Fruit fly (Drosophila melanogaster) whole organism, adult: Measurements from ENCODE around the gene mRpL17.

Experiments used
- CG11617 ChIP-seq: fragments of 200-800 bp; sonication (Bioruptor generic); optimal IDR thresholded peaks from 2 replicates; lab custom pipeline; 2017; ENCODE audit warnings: mild to moderate bottlenecking, missing biosample characterization, missing genetic modification reagents, missing genetic modification characterization
- CG12768 ChIP-seq: fragments of 200-800 bp; sonication (Bioruptor generic); optimal IDR thresholded peaks from 2 replicates; lab custom pipeline; 2017; ENCODE audit warnings: missing biosample characterization, missing genetic modification characterization, mild to moderate bottlenecking, moderate library complexity, missing genetic modification reagents
- CG14711 ChIP-seq: fragments of 200-800 bp; sonication (Bioruptor generic); optimal IDR thresholded peaks from 2 replicates; lab custom pipeline; 2018; ENCODE audit warnings: missing biosample characterization, mild to moderate bottlenecking, missing genetic modification characterization, moderate library complexity
- CG1620 ChIP-seq: fragments of 200-800 bp; sonication (Bioruptor generic); optimal IDR thresholded peaks from 2 replicates; lab custom pipeline; 2016; ENCODE audit warnings: missing biosample characterization, missing genetic modification characterization
- CG33017 ChIP-seq: fragments of 200-800 bp; sonication (Bioruptor generic); optimal IDR thresholded peaks from 2 replicates; lab custom pipeline; 2018; ENCODE audit warnings: missing biosample characterization, mild to moderate bottlenecking, missing genetic modification characterization, moderate library complexity
- CG5204 ChIP-seq: fragments of 200-800 bp; sonication (Bioruptor generic); optimal IDR thresholded peaks from 2 replicates; lab custom pipeline; 2016; ENCODE audit warnings: missing biosample characterization, missing genetic modification characterization
- CG7045 ChIP-seq: fragments of 200-800 bp; sonication (Bioruptor generic); optimal IDR thresholded peaks from 2 replicates; lab custom pipeline; 2017; ENCODE audit warnings: missing biosample characterization, mild to moderate bottlenecking, missing genetic modification characterization
- CG7101 ChIP-seq: fragments of 200-800 bp; sonication (Bioruptor generic); optimal IDR thresholded peaks from 2 replicates; lab custom pipeline; 2018; ENCODE audit warnings: missing biosample characterization, mild to moderate bottlenecking, missing genetic modification characterization, moderate library complexity
- Clk ChIP-seq: fragments of 200-800 bp; sonication (Bioruptor generic); optimal IDR thresholded peaks from 2 replicates; lab custom pipeline; 2017; ENCODE audit warnings: missing biosample characterization, missing genetic modification characterization
- Crg-1 ChIP-seq: fragments of 200-800 bp; sonication (Bioruptor generic); optimal IDR thresholded peaks from 2 replicates; lab custom pipeline; 2016; ENCODE audit warnings: missing biosample characterization, missing genetic modification characterization
- Hr96 ChIP-seq: fragments of 200-800 bp; sonication (Bioruptor generic); optimal IDR thresholded peaks from 2 replicates; lab custom pipeline; 2016; ENCODE audit warnings: missing biosample characterization, missing genetic modification characterization
- Mnt ChIP-seq: fragments of 200-800 bp; sonication (Bioruptor generic); optimal IDR thresholded peaks from 2 replicates; lab custom pipeline; 2016; ENCODE audit warnings: missing biosample characterization, mild to moderate bottlenecking, missing genetic modification characterization
- bab1 ChIP-seq: fragments of 200-800 bp; sonication (Bioruptor generic); optimal IDR thresholded peaks from 3 replicates; lab custom pipeline; 2019; ENCODE audit warnings: missing biosample characterization, mild to moderate bottlenecking, missing genetic modification characterization, moderate library complexity
- cic ChIP-seq: fragments of 200-800 bp; sonication (Bioruptor generic); optimal IDR thresholded peaks from 2 replicates; lab custom pipeline; 2017; ENCODE audit warnings: missing biosample characterization, mild to moderate bottlenecking, missing genetic modification characterization, moderate library complexity
- cnc ChIP-seq, 2 experiments: fragments of >200 bp; optimal IDR thresholded peaks; 2 replicates each; lab custom pipeline; 2017
- kay ChIP-seq: fragments of 200-800 bp; sonication (Bioruptor generic); peaks from one replicate; lab custom pipeline; 2016; ENCODE audit warnings: missing biosample characterization, missing genetic modification characterization, borderline replicate concordance
- ovo ChIP-seq: fragments of 200-800 bp; sonication (Bioruptor generic); optimal IDR thresholded peaks from 2 replicates; lab custom pipeline; 2016; ENCODE audit warnings: missing biosample characterization, missing genetic modification characterization
- pad ChIP-seq: fragments of 200-800 bp; sonication (Bioruptor generic); optimal IDR thresholded peaks from 3 replicates; lab custom pipeline; 2017; ENCODE audit warnings: missing biosample characterization, missing genetic modification characterization, mild to moderate bottlenecking, moderate library complexity, missing genetic modification reagents
- tj ChIP-seq: fragments of 200-800 bp; sonication (Bioruptor generic); optimal IDR thresholded peaks from 3 replicates; lab custom pipeline; 2017; ENCODE audit warnings: missing biosample characterization, mild to moderate bottlenecking, missing genetic modification characterization, moderate library complexity
- toe ChIP-seq: fragments of 200-800 bp; sonication (Bioruptor generic); optimal IDR thresholded peaks from 2 replicates; lab custom pipeline; 2016; ENCODE audit warnings: missing biosample characterization, missing genetic modification characterization

mRpL17 gene

DNA sequence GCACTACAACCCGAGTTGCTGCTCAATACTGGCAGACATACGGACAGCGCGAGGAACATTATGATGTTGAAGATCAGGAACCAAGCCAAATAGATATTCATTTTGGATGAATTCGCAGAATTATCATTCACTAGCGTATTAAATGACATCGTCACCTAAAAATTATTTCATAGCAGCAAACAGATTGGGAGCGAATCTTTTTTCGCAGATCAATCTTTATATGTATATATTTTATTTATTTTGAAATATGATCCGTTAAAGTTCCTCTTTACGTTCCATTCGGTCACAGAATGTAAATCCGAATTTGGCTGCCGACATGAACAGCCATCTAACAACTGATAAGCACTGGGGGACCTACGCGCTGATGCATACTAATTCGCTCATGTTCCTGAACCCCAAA lies 1.2 kb downstream of the mRpL17 start, which contains the start of gene CG34263:
CG34263 (minus strand) TSS at position 101 of the 400 bp plus-strand sequence.
- no peak for TF ChIP-seq cnc (optimal IDR thresholded peaks at IDR 0.05; lab: Kevin White, UChicago)
- no peak for TF ChIP-seq CG11617 (GFP tag; lab: Kevin White, UChicago)
- no peak for TF ChIP-seq Clk
- no peak for TF ChIP-seq CG1620 (GFP tag; lab: Kevin White, UChicago)
- no peak for TF ChIP-seq Mnt (GFP tag; lab: Kevin White, UChicago)
- TF ChIP-seq kay (GFP tag; lab: Kevin White, UChicago), result no peak

DNA sequence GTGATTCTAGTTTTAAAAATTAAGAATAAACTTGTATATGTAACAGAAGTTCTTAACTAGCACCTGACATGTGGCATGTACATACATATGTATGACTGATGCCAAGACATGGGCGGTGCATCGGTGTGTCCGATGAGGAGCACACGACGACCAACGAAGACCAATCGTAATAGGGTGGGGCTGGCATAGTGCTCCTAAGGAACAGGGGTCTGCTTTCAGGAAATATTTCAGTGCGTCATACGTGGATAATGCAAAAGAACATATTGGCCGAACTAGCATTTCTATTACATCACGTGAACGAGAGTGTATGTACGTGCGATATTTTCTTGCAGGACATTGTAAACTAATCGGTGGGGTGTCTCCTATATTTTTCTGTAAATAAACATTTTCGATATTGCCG lies 2.5 kb downstream of the mRpL17 start, which contains the start of gene miple1:
miple1 (plus strand) TSS at position 217 of the 400 bp plus-strand sequence.
- TF ChIP-seq ovo (no peak), bab1 (no peak), pad (GFP tag; lab: Kevin White, UChicago) (no peak), CG33017 (tag; lab: Kevin White, UChicago) (no peak), cnc (optimal IDR thresholded peaks at IDR 0.05; lab: Kevin White, UChicago) (no peak), Mnt (GFP tag; lab: Kevin White, UChicago) (no peak), CG11617 (GFP tag; lab: Kevin White, UChicago) (no peak), toe (GFP tag; lab: Kevin White, UChicago) (no peak), tj (no peak), cic (GFP tag; lab: Kevin White, UChicago) (no peak), CG7101 (tag; lab: Kevin White, UChicago) (no peak), CG12768 (GFP tag; lab: Kevin White, UChicago) (no peak), Hr96 (GFP tag; lab: Kevin White, UChicago) (no peak), Clk (no peak), Crg-1 (GFP tag; lab: Kevin White, UChicago) (no peak), CG7045 (GFP tag; lab: Kevin White, UChicago) (no peak), CG1620 (GFP tag; lab: Kevin White, UChicago) (no peak), CG5204 (GFP tag; lab: Kevin White, UChicago) (no peak)

- no peak for TF ChIP-seq CG1620 (GFP tag; lab: Kevin White, UChicago)
- no peak for TF ChIP-seq cnc (optimal IDR thresholded peaks at IDR 0.05; lab: Kevin White, UChicago)
- no peak for TF ChIP-seq tj
- no peak for TF ChIP-seq ovo
- no peak for TF ChIP-seq Hr96 (GFP tag; lab: Kevin White, UChicago)
- no peak for TF ChIP-seq cic (GFP tag; lab: Kevin White, UChicago)
- no peak for TF ChIP-seq CG7101 (tag; lab: Kevin White, UChicago)
- TF ChIP-seq CG14711, result no peak
- TF ChIP-seq CG12768 (GFP tag; lab: Kevin White, UChicago), result no peak
Observed at dm6 chr3L:267618-268017, 3.0 kb downstream of the mRpL17 start.

dm6 chr3L:270760-271500 lies 6.4 kb downstream of the mRpL17 start, which contains the start of gene miple2:
Gene miple2 (plus strand): TSS chr3L:271200.
- TF ChIP-seq CG7101 (tag; lab: Kevin White, UChicago) (peak; percentile 10), pad (GFP tag; lab: Kevin White, UChicago) (peak; percentile 27), cnc (optimal IDR thresholded peaks at IDR 0.05; lab: Kevin White, UChicago) (peak; percentile 50 to 70), CG11617 (GFP tag; lab: Kevin White, UChicago) (peak; percentile 14), kay (GFP tag; lab: Kevin White, UChicago) (no peak), cic (GFP tag; lab: Kevin White, UChicago) (peak; percentile 1), tj (peak; percentile 68), Mnt (GFP tag; lab: Kevin White, UChicago) (no peak)

dm6 chr3L:271501-272249 lies 7.1 kb downstream of the mRpL17 start:
- peak; percentile 13 for TF ChIP-seq bab1
- TF ChIP-seq pad (GFP tag; lab: Kevin White, UChicago), result no peak

DNA sequence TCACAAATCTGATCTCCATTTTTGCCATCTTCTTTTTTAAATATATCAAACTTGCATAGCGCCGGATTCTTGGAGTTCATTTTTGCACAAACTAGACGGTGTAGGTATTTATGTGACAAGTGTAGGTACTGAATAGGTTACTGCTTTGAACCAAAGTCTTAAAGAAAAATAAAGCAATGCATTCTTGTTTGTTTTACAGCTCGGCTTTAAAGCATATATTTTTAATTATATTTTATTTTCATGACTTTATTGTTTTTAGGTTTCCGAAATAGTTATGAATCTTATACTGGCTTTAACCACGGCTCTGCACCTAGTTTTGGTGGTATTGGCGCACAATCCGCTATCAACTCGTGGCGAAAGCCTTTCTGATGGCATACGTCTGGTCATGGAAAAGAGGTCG lies 8.7 kb downstream of the mRpL17 start, which contains the start of gene CG32845:
CG32845 (minus strand) TSS at position 101 of the 400 bp plus-strand sequence.
- TF ChIP-seq toe (GFP tag; lab: Kevin White, UChicago) (no peak), CG7101 (tag; lab: Kevin White, UChicago) (no peak), bab1 (no peak), CG14711 (no peak), Crg-1 (GFP tag; lab: Kevin White, UChicago) (no peak), cic (GFP tag; lab: Kevin White, UChicago) (no peak), CG1620 (GFP tag; lab: Kevin White, UChicago) (no peak), Hr96 (GFP tag; lab: Kevin White, UChicago) (no peak)
